Worm (Caenorhabditis elegans): ENCODE results near the gene nspc-1.
A peak's percentile ranks its signal among the peaks of the same experiment; 100 is the strongest.

The nspc-1 gene

ce11 chrX:8550099-8550498, 15.2 kb upstream of the nspc-1 start:
- peak; percentile 14 for TF ChIP-seq ceh-31 (tag; optimal IDR thresholded peaks at IDR 0.05)
- TF ChIP-seq sdc-2 (tag; optimal IDR thresholded peaks at IDR 0.05) = no peak
- peak; percentile 43 for TF ChIP-seq ceh-18 (tag; optimal IDR thresholded peaks at IDR 0.05)

ce11 chrX:8549026-8549425, 14.1 kb upstream of the nspc-1 start, which contains the start of gene D2021.4:
Gene D2021.4, minus strand, starts transcription at chrX:8549073.
- TF ChIP-seq elt-2 (tag; optimal IDR thresholded peaks at IDR 0.05) = peak; percentile 31
- no peak for TF ChIP-seq pha-2 (tag; optimal IDR thresholded peaks at IDR 0.05)
- TF ChIP-seq ets-4 (tag; optimal IDR thresholded peaks at IDR 0.05) = no peak

ce11 chrX:8545971-8546442, 11.1 kb upstream of the nspc-1 start, which contains the start of gene sdha-1:
Gene sdha-1, minus strand, starts transcription at chrX:8546021.
- TF ChIP-seq pax-1 (tag; optimal IDR thresholded peaks at IDR 0.05) (no peak), ztf-16 (tag; optimal IDR thresholded peaks at IDR 0.05) (no peak), ceh-22 (tag; optimal IDR thresholded peaks at IDR 0.05) (no peak), hlh-15 (tag; optimal IDR thresholded peaks at IDR 0.05) (no peak), ama-1 (optimal IDR thresholded peaks at IDR 0.05) (no peak), lin-11 (tag; optimal IDR thresholded peaks at IDR 0.05) (no peak), hlh-30 (tag; optimal IDR thresholded peaks at IDR 0.05; ENCODE audit: insufficient read depth) (peak; percentile 61), ceh-19 (GFP tag; optimal IDR thresholded peaks at IDR 0.05) (peak; percentile 21), ceh-48 (tag; optimal IDR thresholded peaks at IDR 0.05) (no peak), sdc-2 (tag; optimal IDR thresholded peaks at IDR 0.05) (no peak), ceh-18 (tag; optimal IDR thresholded peaks at IDR 0.05) (peak; percentile 25), unc-86 (tag; optimal IDR thresholded peaks at IDR 0.05) (no peak), ceh-34 (tag; optimal IDR thresholded peaks at IDR 0.05) (peak; percentile 41), elt-2 (tag; optimal IDR thresholded peaks at IDR 0.05) (peak; percentile 38), npax-4 (tag; optimal IDR thresholded peaks at IDR 0.05) (no peak), odd-2 (tag; optimal IDR thresholded peaks at IDR 0.05) (no peak), lim-6 (tag; optimal IDR thresholded peaks at IDR 0.05) (no peak), Y22D7AL.16 (tag; optimal IDR thresholded peaks at IDR 0.05) (no peak), pha-2 (tag; optimal IDR thresholded peaks at IDR 0.05) (no peak), syd-9 (tag; optimal IDR thresholded peaks at IDR 0.05) (no peak), T23F11.4 (GFP tag; optimal IDR thresholded peaks at IDR 0.05) (no peak), ceh-45 (GFP tag; IDR thresholded peaks at IDR 0.05) (no peak), nhr-11 (tag; optimal IDR thresholded peaks at IDR 0.05) (no peak), tbx-7 (tag; optimal IDR thresholded peaks at IDR 0.05) (no peak), tbx-2 (tag; optimal IDR thresholded peaks at IDR 0.05) (peak; percentile 54), K09A11.1 (tag; optimal IDR thresholded peaks at IDR 0.05; ENCODE audit: insufficient read depth) (no peak), eyg-1 (tag; optimal IDR thresholded peaks at IDR 0.05) (no peak), fax-1 (tag; optimal IDR thresholded peaks at IDR 0.05) (no peak), fkh-10 (GFP tag; optimal IDR thresholded peaks at IDR 0.05) (no peak), ref-2 (tag; optimal IDR thresholded peaks at IDR 0.05) (peak; percentile 22), ceh-6 (GFP tag; optimal IDR thresholded peaks at IDR 0.05) (no peak), pros-1 (tag; optimal IDR thresholded peaks at IDR 0.05) (peak; percentile 8), unc-3 (GFP tag; conservative IDR thresholded peaks at IDR 0.05) (no peak), unc-3 (tag; optimal IDR thresholded peaks at IDR 0.05) (no peak), ets-4 (tag; optimal IDR thresholded peaks at IDR 0.05) (no peak), hlh-6 (tag; optimal IDR thresholded peaks at IDR 0.05) (no peak), unc-42 (tag; optimal IDR thresholded peaks at IDR 0.05) (peak; percentile 34), rnt-1 (tag; optimal IDR thresholded peaks at IDR 0.05) (peak; percentile 23), ceh-14 (tag; optimal IDR thresholded peaks at IDR 0.05) (peak; percentile 8), nfya-1 (tag; optimal IDR thresholded peaks at IDR 0.05) (peak; percentile 48), sox-2 (GFP tag; IDR thresholded peaks at IDR 0.05) (no peak), nhr-232 (tag; optimal IDR thresholded peaks at IDR 0.05) (no peak), ttx-3 (tag; optimal IDR thresholded peaks at IDR 0.05) (no peak), ceh-24 (tag; optimal IDR thresholded peaks at IDR 0.05) (no peak), zip-5 (tag; optimal IDR thresholded peaks at IDR 0.05) (no peak), ceh-9 (tag; optimal IDR thresholded peaks at IDR 0.05) (no peak), dmd-4 (tag; optimal IDR thresholded peaks at IDR 0.05; ENCODE audit: borderline replicate concordance) (no peak), pqm-1 (tag; optimal IDR thresholded peaks at IDR 0.05) (peak; percentile 42), ceh-31 (tag; optimal IDR thresholded peaks at IDR 0.05) (peak; percentile 76)

Measured in whole organism, late embryonic.